Fruit fly (Drosophila melanogaster) whole organism, prepupa: ENCODE results near the gene CG18476.

Source experiments
- Blimp-1 ChIP-seq: fragments of 200-800 bp; sonication (Bioruptor generic); optimal IDR thresholded peaks from 3 replicates; lab custom pipeline; 2017; ENCODE audit warnings: missing biosample characterization, missing genetic modification characterization, mild to moderate bottlenecking, moderate library complexity, missing genetic modification reagents
- CG10631 ChIP-seq: fragments of 200-800 bp; sonication (Bioruptor generic); optimal IDR thresholded peaks from 2 replicates; lab custom pipeline; 2016; ENCODE audit warnings: missing biosample characterization, missing genetic modification characterization
- CG10669 ChIP-seq: fragments of 200-800 bp; sonication (Bioruptor generic); optimal IDR thresholded peaks from 3 replicates; lab custom pipeline; 2018; ENCODE audit warnings: missing biosample characterization, mild to moderate bottlenecking, missing genetic modification characterization, moderate library complexity
- CG11902 ChIP-seq: fragments of 200-800 bp; sonication (Bioruptor generic); optimal IDR thresholded peaks from 3 replicates; lab custom pipeline; 2016; ENCODE audit warnings: missing biosample characterization, missing genetic modification characterization
- CG1621 ChIP-seq: fragments of 200-800 bp; sonication (Bioruptor generic); optimal IDR thresholded peaks from 3 replicates; lab custom pipeline; 2018; ENCODE audit warnings: missing biosample characterization, mild to moderate bottlenecking, missing genetic modification characterization
- CG31627 ChIP-seq: fragments of 200-800 bp; sonication (Bioruptor generic); optimal IDR thresholded peaks from 3 replicates; lab custom pipeline; 2016; ENCODE audit warnings: missing biosample characterization, missing genetic modification characterization
- CG32006 ChIP-seq: fragments of 200-800 bp; sonication (Bioruptor generic); optimal IDR thresholded peaks from 3 replicates; lab custom pipeline; 2017; ENCODE audit warnings: missing biosample characterization, mild to moderate bottlenecking, missing genetic modification characterization
- CG34406 ChIP-seq: fragments of 200-800 bp; sonication (Bioruptor generic); optimal IDR thresholded peaks from 3 replicates; lab custom pipeline; 2016; ENCODE audit warnings: missing biosample characterization, missing genetic modification characterization
- CG3919 ChIP-seq: fragments of 200-800 bp; sonication (Bioruptor generic); optimal IDR thresholded peaks from 3 replicates; lab custom pipeline; 2016; ENCODE audit warnings: missing biosample characterization, missing genetic modification characterization
- CG4318 ChIP-seq: fragments of 200-800 bp; sonication (Bioruptor generic); optimal IDR thresholded peaks from 3 replicates; lab custom pipeline; 2017; ENCODE audit warnings: missing biosample characterization, mild to moderate bottlenecking, missing genetic modification characterization
- CG6163 ChIP-seq: fragments of 200-800 bp; sonication (Bioruptor generic); IDR thresholded peaks from 3 replicates; pipeline ENCODE4 v1.3.6; 2022; ENCODE audit warnings: missing biosample characterization, missing genetic modification characterization
- CG6792 ChIP-seq: fragments of 200-800 bp; sonication (Bioruptor generic); optimal IDR thresholded peaks from 3 replicates; lab custom pipeline; 2016; ENCODE audit warnings: missing biosample characterization, missing genetic modification characterization
- CG8119 ChIP-seq: fragments of 200-800 bp; sonication (Bioruptor generic); IDR thresholded peaks from 3 replicates; pipeline ENCODE4 v1.3.6; 2022; ENCODE audit warnings: missing biosample characterization, missing genetic modification characterization
- CG8319 ChIP-seq: fragments of 200-800 bp; sonication (Bioruptor generic); optimal IDR thresholded peaks from 3 replicates; lab custom pipeline; 2016; ENCODE audit warnings: missing biosample characterization, missing genetic modification characterization
- CG9139 ChIP-seq: fragments of 200-800 bp; sonication (Bioruptor generic); optimal IDR thresholded peaks from 3 replicates; lab custom pipeline; 2017; ENCODE audit warnings: missing biosample characterization, mild to moderate bottlenecking, missing genetic modification characterization
- Eip75B ChIP-seq: fragments of 200-800 bp; sonication (Bioruptor generic); optimal IDR thresholded peaks from 3 replicates; lab custom pipeline; 2016; ENCODE audit warnings: missing biosample characterization, missing genetic modification characterization
- Eip78C ChIP-seq: fragments of 200-800 bp; sonication (Bioruptor generic); peaks from one replicate; lab custom pipeline; 2016; ENCODE audit warnings: missing biosample characterization, missing genetic modification characterization
- Eip93F ChIP-seq: fragments of 200-800 bp; sonication (Bioruptor generic); optimal IDR thresholded peaks from 2 replicates; lab custom pipeline; 2016; ENCODE audit warnings: missing biosample characterization, mild to moderate bottlenecking, missing genetic modification characterization
- Ets21C ChIP-seq: fragments of 200-800 bp; sonication (Bioruptor generic); optimal IDR thresholded peaks from 3 replicates; lab custom pipeline; 2016; ENCODE audit warnings: missing biosample characterization, missing genetic modification characterization
- Ets96B ChIP-seq: fragments of 200-800 bp; optimal IDR thresholded peaks from 2 replicates; lab custom pipeline; 2019; ENCODE audit warnings: missing biosample characterization, mild to moderate bottlenecking, missing genetic modification characterization, moderate library complexity
- Gug ChIP-seq: fragments of 200-800 bp; sonication (Bioruptor generic); IDR thresholded peaks from 2 replicates; pipeline ENCODE4 v1.3.6; 2022; ENCODE audit warnings: missing biosample characterization, missing genetic modification characterization
- Hr38 ChIP-seq: sonication (Bioruptor generic); optimal IDR thresholded peaks from 2 replicates; lab custom pipeline; 2016; ENCODE audit warnings: missing biosample characterization, missing genetic modification characterization
- Hr39 ChIP-seq: fragments of 200-800 bp; sonication (Bioruptor generic); optimal IDR thresholded peaks from 2 replicates; lab custom pipeline; 2016; ENCODE audit warnings: missing biosample characterization, missing genetic modification characterization
- Hr4 ChIP-seq: fragments of 200-800 bp; sonication (Bioruptor generic); optimal IDR thresholded peaks from 3 replicates; lab custom pipeline; 2016; ENCODE audit warnings: missing biosample characterization, missing genetic modification characterization
- Lpt ChIP-seq: fragments of 200-800 bp; sonication (Bioruptor generic); optimal IDR thresholded peaks from 3 replicates; lab custom pipeline; 2016; ENCODE audit warnings: missing biosample characterization, missing genetic modification characterization
- OdsH ChIP-seq: fragments of 200-800 bp; sonication (Bioruptor generic); optimal IDR thresholded peaks from 3 replicates; lab custom pipeline; 2016; ENCODE audit warnings: missing biosample characterization, missing genetic modification characterization
- Smox ChIP-seq: fragments of 200-800 bp; sonication (Bioruptor generic); optimal IDR thresholded peaks from 3 replicates; lab custom pipeline; 2016; ENCODE audit warnings: missing biosample characterization, missing genetic modification characterization
- Sox102F ChIP-seq: fragments of 200-800 bp; sonication (Bioruptor generic); optimal IDR thresholded peaks from 2 replicates; lab custom pipeline; 2016; ENCODE audit warnings: missing biosample characterization, mild to moderate bottlenecking, missing genetic modification characterization
- Sox14 ChIP-seq: fragments of 200-800 bp; sonication (Bioruptor generic); optimal IDR thresholded peaks from 3 replicates; lab custom pipeline; 2016; ENCODE audit warnings: missing biosample characterization, missing genetic modification characterization
- Sox15 ChIP-seq: fragments of 200-800 bp; sonication (Bioruptor generic); optimal IDR thresholded peaks from 3 replicates; lab custom pipeline; 2016; ENCODE audit warnings: missing biosample characterization, missing genetic modification characterization
- achi ChIP-seq: fragments of 200-800 bp; sonication (Bioruptor generic); optimal IDR thresholded peaks from 3 replicates; lab custom pipeline; 2016; ENCODE audit warnings: missing biosample characterization, missing genetic modification characterization
- cyc ChIP-seq: fragments of 200-800 bp; sonication (Bioruptor generic); optimal IDR thresholded peaks from 3 replicates; lab custom pipeline; 2016; ENCODE audit warnings: missing biosample characterization, missing genetic modification characterization
- dac ChIP-seq: fragments of 200-800 bp; sonication (Bioruptor generic); optimal IDR thresholded peaks from 2 replicates; lab custom pipeline; 2017; ENCODE audit warnings: missing biosample characterization, mild to moderate bottlenecking, missing genetic modification characterization
- dsx ChIP-seq: fragments of 200-800 bp; optimal IDR thresholded peaks from 3 replicates; lab custom pipeline; 2019; ENCODE audit warnings: missing biosample characterization, mild to moderate bottlenecking, missing genetic modification characterization, moderate library complexity; ENCODE audit not compliant: poor library complexity, severe bottlenecking
- eg ChIP-seq: fragments of 200-800 bp; sonication (Bioruptor generic); IDR thresholded peaks from 3 replicates; pipeline ENCODE4 v1.3.6; 2022; ENCODE audit warnings: missing biosample characterization, missing genetic modification characterization
- esn ChIP-seq: fragments of 200-800 bp; sonication (Bioruptor generic); optimal IDR thresholded peaks from 2 replicates; lab custom pipeline; 2016; ENCODE audit warnings: missing biosample characterization, mild to moderate bottlenecking, missing genetic modification characterization, moderate library complexity
- fd59A ChIP-seq: fragments of 200-800 bp; sonication (Bioruptor generic); optimal IDR thresholded peaks from 2 replicates; lab custom pipeline; 2017; ENCODE audit warnings: missing biosample characterization, mild to moderate bottlenecking, missing genetic modification characterization, missing genetic modification reagents
- lz ChIP-seq: fragments of 200-800 bp; sonication (Bioruptor generic); optimal IDR thresholded peaks from 3 replicates; lab custom pipeline; 2016; ENCODE audit warnings: missing biosample characterization, missing genetic modification characterization
- net ChIP-seq: fragments of 200-800 bp; sonication (Bioruptor generic); optimal IDR thresholded peaks from 3 replicates; lab custom pipeline; 2016; ENCODE audit warnings: missing biosample characterization, missing genetic modification characterization
- pdm3 ChIP-seq: fragments of 200-800 bp; sonication (Bioruptor generic); optimal IDR thresholded peaks from 3 replicates; lab custom pipeline; 2016; ENCODE audit warnings: missing biosample characterization, missing genetic modification characterization
- salr ChIP-seq, 2 experiments: fragments of 200-800 bp; sonication (Bioruptor generic); optimal IDR thresholded peaks; 3 replicates each; lab custom pipeline; 2016 to 2018; ENCODE audit warnings: missing biosample characterization in 2 of 2, missing genetic modification characterization in 2 of 2, mild to moderate bottlenecking in 1 of 2
- ss ChIP-seq, 2 experiments: fragments of 200-800 bp; sonication (Bioruptor generic); optimal IDR thresholded peaks; 2 replicates in 1 of 2; 3 replicates in 1 of 2; lab custom pipeline; 2017 to 2018; ENCODE audit warnings: mild to moderate bottlenecking in 2 of 2, missing biosample characterization in 2 of 2, missing genetic modification characterization in 2 of 2, moderate library complexity in 1 of 2
- svp ChIP-seq: fragments of 200-800 bp; sonication (Bioruptor generic); peaks from one replicate; lab custom pipeline; 2016; ENCODE audit warnings: missing biosample characterization, missing genetic modification characterization
- topi ChIP-seq: fragments of 200-800 bp; sonication (Bioruptor generic); optimal IDR thresholded peaks from 3 replicates; lab custom pipeline; 2016; ENCODE audit warnings: missing biosample characterization, missing genetic modification characterization
- vri ChIP-seq: fragments of 200-800 bp; sonication (Bioruptor generic); optimal IDR thresholded peaks from 3 replicates; lab custom pipeline; 2016; ENCODE audit warnings: missing biosample characterization, mild to moderate bottlenecking, missing genetic modification characterization

CG18476 gene

dm6 chr3R:11656614-11657216 lies 21.2 kb downstream of the CG18476 start (continued):
- TF ChIP-seq svp (GFP tag; lab: Kevin White, UChicago) (peak; percentile 99), ss (GFP tag; optimal IDR thresholded peaks at IDR 0.05; lab: Kevin White, UChicago) (peak; percentile 98 to 99), Smox (GFP tag; lab: Kevin White, UChicago) (peak; percentile 98), eg (GFP tag; lab: Robert Waterston, UW) (peak; percentile 99), CG1621 (peak; percentile 98), Sox102F (GFP tag; lab: Kevin White, UChicago) (peak; percentile 99), Hr4 (peak; percentile 99), Sox14 (GFP tag; lab: Kevin White, UChicago) (peak; percentile 99), CG10669 (GFP tag; lab: Kevin White, UChicago) (peak; percentile 99), Ets96B (tag; lab: Kevin White, UChicago) (peak; percentile 99), CG9139 (GFP tag; lab: Kevin White, UChicago) (peak; percentile 97), CG32006 (GFP tag; lab: Kevin White, UChicago) (peak; percentile 99), Hr38 (GFP tag; lab: Kevin White, UChicago) (peak; percentile 83), esn (GFP tag; lab: Kevin White, UChicago) (peak; percentile 99), achi (peak; percentile 99), Eip78C (GFP tag; lab: Kevin White, UChicago) (peak; percentile 100), fd59A (GFP tag; lab: Kevin White, UChicago) (peak; percentile 99), cyc (GFP tag; lab: Kevin White, UChicago) (peak; percentile 98), topi (GFP tag; lab: Kevin White, UChicago) (peak; percentile 99), Gug (GFP tag; lab: Robert Waterston, UW) (peak; percentile 98), CG31627 (GFP tag; lab: Kevin White, UChicago) (peak; percentile 98), net (GFP tag; lab: Kevin White, UChicago) (peak; percentile 99), Hr39 (GFP tag; lab: Kevin White, UChicago) (peak; percentile 98), CG11902 (GFP tag; lab: Kevin White, UChicago) (peak; percentile 98), dsx (GFP tag; lab: Kevin White, UChicago) (peak; percentile 98), Eip75B (GFP tag; lab: Kevin White, UChicago) (peak; percentile 99), Sox15 (GFP tag; lab: Kevin White, UChicago) (peak; percentile 98), CG10631 (GFP tag; lab: Kevin White, UChicago) (peak; percentile 99), Lpt (GFP tag; lab: Kevin White, UChicago) (peak; percentile 99), Eip93F (peak; percentile 96), CG34406 (GFP tag; lab: Kevin White, UChicago) (peak; percentile 98), CG8119 (GFP tag; lab: Robert Waterston, UW) (peak; percentile 99)
- TF ChIP-seq, all 60 proteins: peak for 60

- TF ChIP-seq vri (GFP tag; lab: Kevin White, UChicago) (peak; percentile 93), pdm3 (GFP tag; lab: Kevin White, UChicago) (peak; percentile 95), Ets21C (GFP tag; lab: Kevin White, UChicago) (peak; percentile 87), Eip75B (GFP tag; lab: Kevin White, UChicago) (peak; percentile 94), CG34406 (GFP tag; lab: Kevin White, UChicago) (peak; percentile 96), CG6792 (GFP tag; lab: Kevin White, UChicago) (peak; percentile 95), CG11902 (GFP tag; lab: Kevin White, UChicago) (peak; percentile 81), Sox102F (GFP tag; lab: Kevin White, UChicago) (peak; percentile 96), Gug (GFP tag; lab: Robert Waterston, UW) (peak; percentile 92), lz (peak; percentile 91), Hr4 (peak; percentile 97), CG3919 (GFP tag; lab: Kevin White, UChicago) (peak; percentile 97), dac (GFP tag; lab: Kevin White, UChicago) (peak; percentile 97), CG10631 (GFP tag; lab: Kevin White, UChicago) (peak; percentile 97), Hr39 (GFP tag; lab: Kevin White, UChicago) (peak; percentile 86), CG6163 (GFP tag; lab: Robert Waterston, UW) (peak; percentile 99), Blimp-1 (GFP tag; lab: Kevin White, UChicago) (peak; percentile 96), Ets96B (tag; lab: Kevin White, UChicago) (peak; percentile 94), CG8119 (GFP tag; lab: Robert Waterston, UW) (peak; percentile 99), Eip78C (GFP tag; lab: Kevin White, UChicago) (peak; percentile 99), eg (GFP tag; lab: Robert Waterston, UW) (peak; percentile 98), OdsH (GFP tag; lab: Kevin White, UChicago) (peak; percentile 98), CG4318 (GFP tag; lab: Kevin White, UChicago) (peak; percentile 97), Hr38 (GFP tag; lab: Kevin White, UChicago) (no peak), Sox14 (GFP tag; lab: Kevin White, UChicago) (peak; percentile 94), CG32006 (GFP tag; lab: Kevin White, UChicago) (peak; percentile 98), fd59A (GFP tag; lab: Kevin White, UChicago) (peak; percentile 83), net (GFP tag; lab: Kevin White, UChicago) (peak; percentile 98), cyc (GFP tag; lab: Kevin White, UChicago) (peak; percentile 90), salr (GFP tag; optimal IDR thresholded peaks at IDR 0.05; lab: Kevin White, UChicago) (peak; percentile 85 to 95), CG8319 (GFP tag; lab: Kevin White, UChicago) (peak; percentile 85), achi (peak; percentile 97)
Measured at dm6 chr3R:11655873-11656374, 22.0 kb downstream of the CG18476 start, which contains the start of gene CG42327. CG42327 (plus strand) TSS chr3R:11656149.
